Worm (Caenorhabditis elegans): ENCODE measurements around the gene ins-17.

- TF ChIP-seq nhr-6 (tag; optimal IDR thresholded peaks at IDR 0.05) = peak; percentile 25
- TF ChIP-seq zag-1 (tag; optimal IDR thresholded peaks at IDR 0.05) = no peak
- TF ChIP-seq ama-1 (optimal IDR thresholded peaks at IDR 0.05) = no peak
- no peak for TF ChIP-seq lin-39 (tag; optimal IDR thresholded peaks at IDR 0.05)
- no peak for TF ChIP-seq aly-2 (tag; optimal IDR thresholded peaks at IDR 0.05)
Measured at ce11 chrIII:4496085-4496484, 18.7 kb upstream of the ins-17 start.
